Fruit fly (Drosophila melanogaster) whole organism, embryonic: Measurements from ENCODE around the gene CG12470.

Source experiments
- Awh ChIP-seq: fragments of 200-800 bp; sonication (Bioruptor generic); IDR thresholded peaks from 2 replicates; pipeline ENCODE4, ENCODE4 v1.3.6; 2022; ENCODE audit warnings: missing biosample characterization, missing genetic modification characterization
- B-H2 ChIP-seq: fragments of 200-800 bp; sonication (Bioruptor generic); optimal IDR thresholded peaks from 2 replicates; lab custom pipeline; 2018; ENCODE audit warnings: missing biosample characterization, mild to moderate bottlenecking, missing genetic modification characterization
- CG12219 ChIP-seq: fragments of 200-800 bp; sonication (Bioruptor generic); optimal IDR thresholded peaks from 3 replicates; lab custom pipeline; 2018; ENCODE audit warnings: missing biosample characterization, mild to moderate bottlenecking, missing genetic modification characterization
- CG14014 ChIP-seq: fragments of 200-800 bp; sonication (Bioruptor generic); IDR thresholded peaks from 2 replicates; pipeline ENCODE4 v1.3.6; 2022; ENCODE audit warnings: missing biosample characterization, missing genetic modification characterization
- CG1647 ChIP-seq: fragments of 200-800 bp; sonication (Bioruptor generic); optimal IDR thresholded peaks from 3 replicates; lab custom pipeline; 2016; ENCODE audit warnings: missing biosample characterization, missing genetic modification characterization
- CG16779 ChIP-seq: fragments of 200-800 bp; sonication (Bioruptor generic); IDR thresholded peaks from 2 replicates; pipeline ENCODE4 v1.3.6; 2022; ENCODE audit warnings: missing biosample characterization, missing genetic modification characterization
- CG18599 ChIP-seq: fragments of 200-800 bp; sonication (Bioruptor generic); optimal IDR thresholded peaks from 3 replicates; lab custom pipeline; 2017; ENCODE audit warnings: missing biosample characterization, missing genetic modification characterization, mild to moderate bottlenecking, moderate library complexity, missing genetic modification reagents
- CG2116 ChIP-seq: fragments of 200-800 bp; sonication (Bioruptor generic); optimal IDR thresholded peaks from 3 replicates; lab custom pipeline; 2018; ENCODE audit warnings: missing biosample characterization, mild to moderate bottlenecking, missing genetic modification characterization
- CG3163 ChIP-seq: fragments of 200-800 bp; sonication (Bioruptor generic); optimal IDR thresholded peaks from 3 replicates; lab custom pipeline; 2016; ENCODE audit warnings: missing biosample characterization, missing genetic modification characterization
- CG3407 ChIP-seq: fragments of 200-800 bp; sonication (Bioruptor generic); optimal IDR thresholded peaks from 2 replicates; lab custom pipeline; 2018; ENCODE audit warnings: missing biosample characterization, mild to moderate bottlenecking, missing genetic modification characterization
- CG6813 ChIP-seq: fragments of 200-800 bp; sonication (Bioruptor generic); optimal IDR thresholded peaks from 2 replicates; lab custom pipeline; 2017; ENCODE audit warnings: missing biosample characterization, missing genetic modification characterization, mild to moderate bottlenecking, moderate library complexity, missing genetic modification reagents
- CG7357 ChIP-seq: fragments of 200-800 bp; sonication (Bioruptor generic); IDR thresholded peaks from 3 replicates; pipeline ENCODE4 v1.3.6; 2022; ENCODE audit warnings: missing biosample characterization, missing genetic modification characterization
- CG7928 ChIP-seq: fragments of 200-800 bp; sonication (Bioruptor generic); optimal IDR thresholded peaks from 2 replicates; lab custom pipeline; 2017; ENCODE audit warnings: missing biosample characterization, mild to moderate bottlenecking, missing genetic modification characterization
- CG7987 ChIP-seq: fragments of 200-800 bp; sonication (Bioruptor generic); optimal IDR thresholded peaks from 2 replicates; lab custom pipeline; 2018; ENCODE audit warnings: missing biosample characterization, mild to moderate bottlenecking, missing genetic modification characterization, moderate library complexity
- D19A ChIP-seq: fragments of 200-800 bp; optimal IDR thresholded peaks from 3 replicates; lab custom pipeline; 2019; ENCODE audit warnings: missing biosample characterization, mild to moderate bottlenecking, missing genetic modification characterization, moderate library complexity
- Dad ChIP-seq: fragments of 200-800 bp; sonication (Bioruptor generic); optimal IDR thresholded peaks from 3 replicates; lab custom pipeline; 2016; ENCODE audit warnings: missing biosample characterization, missing genetic modification characterization
- Dll ChIP-seq: fragments of 200-800 bp; sonication (Bioruptor generic); IDR thresholded peaks from 4 replicates; pipeline ENCODE4 v1.3.6; 2022; ENCODE audit warnings: missing biosample characterization, missing genetic modification characterization; ENCODE audit not compliant: partially characterized antibody
- Lim3 ChIP-seq: fragments of 200-800 bp; sonication (Bioruptor generic); IDR thresholded peaks from 2 replicates; pipeline ENCODE4 v1.3.6; 2022; ENCODE audit warnings: missing biosample characterization, missing genetic modification characterization
- Max ChIP-seq: fragments of 200-800 bp; sonication (Bioruptor generic); optimal IDR thresholded peaks from 2 replicates; lab custom pipeline; 2016; ENCODE audit warnings: missing biosample characterization, mild to moderate bottlenecking, missing genetic modification characterization
- Med ChIP-seq: fragments of 200-800 bp; sonication (Bioruptor generic); peaks from one replicate; lab custom pipeline; 2016; ENCODE audit warnings: missing biosample characterization, missing genetic modification characterization, mild to moderate bottlenecking, inconsistent platforms, moderate library complexity
- Myb ChIP-seq: fragments of 200-800 bp; sonication (Bioruptor generic); optimal IDR thresholded peaks from 2 replicates; lab custom pipeline; 2016; ENCODE audit warnings: missing biosample characterization, missing genetic modification characterization
- Oli ChIP-seq: fragments of 200-800 bp; sonication (Bioruptor generic); optimal IDR thresholded peaks from 2 replicates; lab custom pipeline; 2018; ENCODE audit warnings: missing biosample characterization, mild to moderate bottlenecking, missing genetic modification characterization, moderate library complexity
- Opbp ChIP-seq: fragments of 200-800 bp; sonication (Bioruptor generic); IDR thresholded peaks from 3 replicates; pipeline ENCODE4 v1.3.6; 2022; ENCODE audit warnings: missing biosample characterization, missing genetic modification characterization; ENCODE audit not compliant: partially characterized antibody
- Sox102F ChIP-seq: fragments of 200-800 bp; sonication (Bioruptor generic); optimal IDR thresholded peaks from 2 replicates; lab custom pipeline; 2018; ENCODE audit warnings: missing biosample characterization, mild to moderate bottlenecking, missing genetic modification characterization, moderate library complexity
- Xbp1 ChIP-seq: fragments of 200-800 bp; sonication (Bioruptor generic); optimal IDR thresholded peaks from 3 replicates; lab custom pipeline; 2016; ENCODE audit warnings: missing biosample characterization, mild to moderate bottlenecking, missing genetic modification characterization
- aop ChIP-seq: fragments of 200-800 bp; sonication (Bioruptor generic); IDR thresholded peaks from 2 replicates; pipeline ENCODE4 v1.3.6; 2022; ENCODE audit warnings: missing biosample characterization, missing genetic modification characterization
- crc ChIP-seq: fragments of 200-800 bp; sonication (Bioruptor generic); optimal IDR thresholded peaks from 2 replicates; lab custom pipeline; 2016; ENCODE audit warnings: missing biosample characterization, missing genetic modification characterization
- disco-r ChIP-seq: fragments of 200-800 bp; sonication (Bioruptor generic); optimal IDR thresholded peaks from 2 replicates; lab custom pipeline; 2016; ENCODE audit warnings: missing biosample characterization, missing genetic modification characterization
- dm ChIP-seq: fragments of 200-800 bp; sonication (Bioruptor generic); optimal IDR thresholded peaks from 3 replicates; lab custom pipeline; 2016; ENCODE audit warnings: missing biosample characterization, missing genetic modification characterization
- emc ChIP-seq: fragments of 200-800 bp; sonication (Bioruptor generic); optimal IDR thresholded peaks from 2 replicates; lab custom pipeline; 2016; ENCODE audit warnings: missing biosample characterization, missing genetic modification characterization
- fd102C ChIP-seq: fragments of 200-800 bp; sonication (Bioruptor generic); optimal IDR thresholded peaks from 2 replicates; lab custom pipeline; 2018; ENCODE audit warnings: missing biosample characterization, mild to moderate bottlenecking, missing genetic modification characterization, moderate library complexity
- gem ChIP-seq: fragments of 200-800 bp; sonication (Bioruptor generic); optimal IDR thresholded peaks from 2 replicates; lab custom pipeline; 2019; ENCODE audit warnings: missing biosample characterization, mild to moderate bottlenecking, missing genetic modification characterization, moderate library complexity
- inv ChIP-seq: fragments of 200-800 bp; sonication (Bioruptor generic); IDR thresholded peaks from 2 replicates; pipeline ENCODE4 v1.3.6; 2022; ENCODE audit warnings: missing biosample characterization, missing genetic modification characterization; ENCODE audit not compliant: partially characterized antibody
- lab ChIP-seq: fragments of 200-800 bp; sonication (Bioruptor generic); optimal IDR thresholded peaks from 3 replicates; lab custom pipeline; 2017; ENCODE audit warnings: missing biosample characterization, missing genetic modification characterization, mild to moderate bottlenecking, moderate library complexity, missing genetic modification reagents
- lbe ChIP-seq: fragments of 200-800 bp; sonication (Bioruptor generic); optimal IDR thresholded peaks from 2 replicates; lab custom pipeline; 2016; ENCODE audit warnings: missing biosample characterization, mild to moderate bottlenecking, missing genetic modification characterization
- lola ChIP-seq, 3 experiments: fragments of >200 bp in 2 of 3; fragments of 200-800 bp in 1 of 3; sonication (Bioruptor generic) in 1 of 3; optimal IDR thresholded peaks; 2 replicates each; lab custom pipeline; 2017 to 2019; ENCODE audit warnings: missing biosample characterization in 3 of 3, missing genetic modification characterization in 3 of 3, mild to moderate bottlenecking in 1 of 3, moderate library complexity in 1 of 3
- odd ChIP-seq: fragments of 200-800 bp; sonication (Bioruptor generic); optimal IDR thresholded peaks from 2 replicates; lab custom pipeline; 2017; ENCODE audit warnings: missing biosample characterization, mild to moderate bottlenecking, missing genetic modification characterization
- pzg ChIP-seq: fragments of 200-800 bp; sonication (Bioruptor generic); optimal IDR thresholded peaks from 3 replicates; lab custom pipeline; 2018; ENCODE audit warnings: missing biosample characterization, mild to moderate bottlenecking, missing genetic modification characterization, moderate library complexity
- seq ChIP-seq: fragments of 200-800 bp; sonication (Bioruptor generic); IDR thresholded peaks from 2 replicates; pipeline ENCODE4 v1.3.6; 2022; ENCODE audit warnings: missing biosample characterization, missing genetic modification characterization
- sima ChIP-seq: fragments of 200-800 bp; sonication (Bioruptor generic); optimal IDR thresholded peaks from 2 replicates; lab custom pipeline; 2016; ENCODE audit warnings: missing biosample characterization, missing genetic modification characterization
- stwl ChIP-seq: fragments of 200-800 bp; sonication (Bioruptor generic); optimal IDR thresholded peaks from 3 replicates; lab custom pipeline; 2018; ENCODE audit warnings: missing biosample characterization, mild to moderate bottlenecking, missing genetic modification characterization, moderate library complexity
- tup ChIP-seq: fragments of 200-800 bp; sonication (Bioruptor generic); optimal IDR thresholded peaks from 2 replicates; lab custom pipeline; 2016; ENCODE audit warnings: missing biosample characterization, mild to moderate bottlenecking, missing genetic modification characterization, moderate library complexity
- usp ChIP-seq: fragments of >200 bp; optimal IDR thresholded peaks from 2 replicates; lab custom pipeline; 2017; ENCODE audit warnings: missing biosample characterization, missing genetic modification characterization
- vvl ChIP-seq: fragments of 200-800 bp; sonication (Bioruptor generic); IDR thresholded peaks from 2 replicates; pipeline ENCODE4 v1.3.6; 2022; ENCODE audit warnings: missing biosample characterization, missing genetic modification characterization
- yki ChIP-seq: fragments of >200 bp; optimal IDR thresholded peaks from 3 replicates; lab custom pipeline; 2018
- z ChIP-seq: fragments of 200-800 bp; sonication (Bioruptor generic); IDR thresholded peaks from 3 replicates; pipeline ENCODE4 v1.3.6; 2022; ENCODE audit warnings: missing biosample characterization, missing genetic modification characterization
- zen2 ChIP-seq: fragments of 200-800 bp; sonication (Bioruptor generic); IDR thresholded peaks from 3 replicates; pipeline ENCODE4 v1.3.6; 2022; ENCODE audit warnings: missing biosample characterization, missing genetic modification characterization; ENCODE audit not compliant: partially characterized antibody

CG12470 gene

dm6 chrX:307384-307783 lies at the start of gene CG12470:
CG12470 (plus strand) TSS chrX:307684.
- TF ChIP-seq CG3407 (GFP tag; lab: Kevin White, UChicago) = no peak
- TF ChIP-seq zen2 (GFP tag; lab: Robert Waterston, UW) = no peak
- TF ChIP-seq seq = no peak

- TF ChIP-seq lbe (GFP tag; lab: Kevin White, UChicago) = peak; percentile 5
- TF ChIP-seq Med (GFP tag; lab: Kevin White, UChicago) = peak; percentile 1
- TF ChIP-seq Oli (tag; lab: Kevin White, UChicago) = no peak
- no peak for TF ChIP-seq crc (GFP tag; lab: Kevin White, UChicago)
- TF ChIP-seq dm (GFP tag; lab: Kevin White, UChicago) = no peak
- TF ChIP-seq CG7987 (GFP tag; lab: Kevin White, UChicago) = no peak
- TF ChIP-seq Myb = no peak
- TF ChIP-seq D19A (tag; lab: Kevin White, UChicago) = peak; percentile 78
- TF ChIP-seq sima (GFP tag; lab: Kevin White, UChicago) = no peak
- peak; percentile 1 for TF ChIP-seq gem (tag; lab: Kevin White, UChicago)
- TF ChIP-seq, all 482 proteins: peak for 4
Measured at dm6 chrX:262836-263235, 44.6 kb upstream of the CG12470 start.

- TF ChIP-seq Awh (GFP tag; lab: Robert Waterston, UW) (no peak), odd (GFP tag; lab: Kevin White, UChicago) (no peak), CG14014 (GFP tag; lab: Robert Waterston, UW) (peak; percentile 63; the same call in 1 of the 2 replicates), fd102C (no peak), Dad (GFP tag; lab: Kevin White, UChicago) (no peak), CG6813 (GFP tag; lab: Kevin White, UChicago) (no peak), yki (lab: Kevin White, UChicago) (no peak), Med (GFP tag; lab: Kevin White, UChicago) (peak; percentile 83), B-H2 (GFP tag; lab: Kevin White, UChicago) (peak; percentile 3), usp (GFP tag; lab: Kevin White, UChicago) (no peak), emc (GFP tag; lab: Kevin White, UChicago) (no peak), inv (no peak), CG18599 (GFP tag; lab: Kevin White, UChicago) (no peak), lab (GFP tag; lab: Kevin White, UChicago) (peak; percentile 46), tup (GFP tag; lab: Kevin White, UChicago) (no peak), Xbp1 (GFP tag; lab: Kevin White, UChicago) (peak; percentile 9), lola (GFP tag; optimal IDR thresholded peaks at IDR 0.05; lab: Kevin White, UChicago) (no peak), pzg (GFP tag; lab: Kevin White, UChicago) (no peak), CG3163 (GFP tag; lab: Kevin White, UChicago) (no peak), Max (GFP tag; lab: Kevin White, UChicago) (no peak), CG16779 (GFP tag; lab: Robert Waterston, UW) (no peak), Dll (no peak), CG7357 (no peak), Lim3 (GFP tag; lab: Robert Waterston, UW) (no peak), aop (no peak), vvl (GFP tag; lab: Robert Waterston, UW) (0 out of 2 replicates have a peak, but pooled peaks have one; percentile 17), stwl (tag; lab: Kevin White, UChicago) (no peak), CG1647 (GFP tag; lab: Kevin White, UChicago) (no peak), disco-r (GFP tag; lab: Kevin White, UChicago) (no peak), CG2116 (GFP tag; lab: Kevin White, UChicago) (no peak), CG7928 (GFP tag; lab: Kevin White, UChicago) (no peak), CG12219 (no peak), z (GFP tag; lab: Robert Waterston, UW) (no peak), Sox102F (GFP tag; lab: Kevin White, UChicago) (no peak), Opbp (GFP tag; lab: Robert Waterston, UW) (no peak)
Measured at dm6 chrX:263728-264344, 43.6 kb upstream of the CG12470 start, which contains the start of gene CG13377. CG13377 (minus strand) TSS chrX:263999.
